Worm (Caenorhabditis elegans): ENCODE data around the gene srw-35.

Gene srw-35

DNA sequence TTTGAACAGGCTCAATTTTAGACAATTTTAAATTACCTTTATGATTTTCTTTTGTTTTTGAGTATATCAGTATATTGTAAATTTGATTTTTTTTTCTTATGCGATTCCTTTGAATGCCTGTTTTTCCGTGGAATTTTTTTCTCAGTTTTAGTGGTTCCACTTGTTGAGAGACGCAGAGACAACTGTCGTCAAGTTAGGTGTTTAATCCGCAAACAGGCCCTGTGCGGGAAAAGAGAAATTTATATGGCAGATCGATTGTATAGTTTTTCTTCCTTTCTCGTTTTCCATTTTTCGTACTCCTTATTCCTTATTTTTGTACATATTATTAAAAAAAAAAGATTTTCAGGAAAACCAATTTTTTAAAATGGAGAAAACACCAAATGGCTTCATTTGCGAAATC is 26.7 kb downstream of the srw-35 start, which contains the start of gene F36D3.1:
TSS of gene F36D3.1 (plus strand) at position 347 of the 400 bp plus-strand sequence.
- TF ChIP-seq unc-39 (tag; optimal IDR thresholded peaks at IDR 0.05): no peak
- peak; percentile 22 for TF ChIP-seq hmg-11 (tag; optimal IDR thresholded peaks at IDR 0.05)
- TF ChIP-seq lin-39 (tag; optimal IDR thresholded peaks at IDR 0.05): no peak
- no peak for TF ChIP-seq nhr-11 (tag; optimal IDR thresholded peaks at IDR 0.05)
- TF ChIP-seq fkh-10 (GFP tag; optimal IDR thresholded peaks at IDR 0.05): no peak
- peak; percentile 19 for TF ChIP-seq elt-2 (tag; optimal IDR thresholded peaks at IDR 0.05)
- TF ChIP-seq unc-62 (GFP tag; optimal IDR thresholded peaks at IDR 0.05): no peak
- no peak for TF ChIP-seq nhr-25 (tag; optimal IDR thresholded peaks at IDR 0.05)
- peak; percentile 15 for TF ChIP-seq skn-1 (tag; optimal IDR thresholded peaks at IDR 0.05)
- no peak for TF ChIP-seq ceh-16 (tag; optimal IDR thresholded peaks at IDR 0.05)
- no peak for TF ChIP-seq ceh-82 (tag; optimal IDR thresholded peaks at IDR 0.05)
- TF ChIP-seq ztf-11 (tag; optimal IDR thresholded peaks at IDR 0.05): no peak
- TF ChIP-seq fkh-2 (tag; optimal IDR thresholded peaks at IDR 0.05): no peak
- no peak for TF ChIP-seq aly-2 (tag; optimal IDR thresholded peaks at IDR 0.05)
- TF ChIP-seq zag-1 (tag; optimal IDR thresholded peaks at IDR 0.05): no peak
- TF ChIP-seq ceh-28 (tag; optimal IDR thresholded peaks at IDR 0.05): peak; percentile 36
- TF ChIP-seq nhr-23 (tag; optimal IDR thresholded peaks at IDR 0.05): no peak
- TF ChIP-seq pha-4 (tag; optimal IDR thresholded peaks at IDR 0.05): peak; percentile 58
- TF ChIP-seq daf-12 (tag; optimal IDR thresholded peaks at IDR 0.05): no peak
- TF ChIP-seq lin-15B (tag; optimal IDR thresholded peaks at IDR 0.05): peak; percentile 64
- no peak for TF ChIP-seq eor-1 (tag; optimal IDR thresholded peaks at IDR 0.05)
- TF ChIP-seq nhr-77 (tag; optimal IDR thresholded peaks at IDR 0.05): no peak
- no peak for TF ChIP-seq R02D3.7 (tag; optimal IDR thresholded peaks at IDR 0.05)
- no peak for TF ChIP-seq mdl-1 (tag; optimal IDR thresholded peaks at IDR 0.05)
- TF ChIP-seq jun-1 (tag; optimal IDR thresholded peaks at IDR 0.05): no peak
- TF ChIP-seq nhr-76 (tag; optimal IDR thresholded peaks at IDR 0.05): no peak
- no peak for TF ChIP-seq nhr-67 (tag; optimal IDR thresholded peaks at IDR 0.05)
- TF ChIP-seq mml-1 (tag; optimal IDR thresholded peaks at IDR 0.05): no peak
- no peak for TF ChIP-seq ZK546.5 (tag; optimal IDR thresholded peaks at IDR 0.05)
- no peak for TF ChIP-seq fos-1 (tag; optimal IDR thresholded peaks at IDR 0.05)
- no peak for TF ChIP-seq tbx-2 (tag; optimal IDR thresholded peaks at IDR 0.05)
- TF ChIP-seq egl-5 (tag; optimal IDR thresholded peaks at IDR 0.05): no peak
- TF ChIP-seq nfya-1 (tag; optimal IDR thresholded peaks at IDR 0.05; ENCODE audit: insufficient read depth): peak; percentile 70
- no peak for TF ChIP-seq pqm-1 (tag; optimal IDR thresholded peaks at IDR 0.05)
- TF ChIP-seq snpc-4 (tag; optimal IDR thresholded peaks at IDR 0.05): peak; percentile 70
- no peak for TF ChIP-seq elt-3 (tag; optimal IDR thresholded peaks at IDR 0.05)
- TF ChIP-seq lsy-12 (tag; optimal IDR thresholded peaks at IDR 0.05): no peak
- no peak for TF ChIP-seq nhr-12 (tag; optimal IDR thresholded peaks at IDR 0.05)
- no peak for TF ChIP-seq elt-1 (tag; optimal IDR thresholded peaks at IDR 0.05)
- TF ChIP-seq sea-2 (GFP tag; optimal IDR thresholded peaks at IDR 0.05): no peak
- TF ChIP-seq egl-27 (tag; optimal IDR thresholded peaks at IDR 0.05): no peak
- no peak for TF ChIP-seq nhr-237 (tag; optimal IDR thresholded peaks at IDR 0.05)
- no peak for TF ChIP-seq nhr-43 (tag; optimal IDR thresholded peaks at IDR 0.05; ENCODE audit: poor library complexity, severe bottlenecking)
- TF ChIP-seq ama-1 (optimal IDR thresholded peaks at IDR 0.05): no peak
- TF ChIP-seq nhr-28 (tag; optimal IDR thresholded peaks at IDR 0.05): no peak

DNA sequence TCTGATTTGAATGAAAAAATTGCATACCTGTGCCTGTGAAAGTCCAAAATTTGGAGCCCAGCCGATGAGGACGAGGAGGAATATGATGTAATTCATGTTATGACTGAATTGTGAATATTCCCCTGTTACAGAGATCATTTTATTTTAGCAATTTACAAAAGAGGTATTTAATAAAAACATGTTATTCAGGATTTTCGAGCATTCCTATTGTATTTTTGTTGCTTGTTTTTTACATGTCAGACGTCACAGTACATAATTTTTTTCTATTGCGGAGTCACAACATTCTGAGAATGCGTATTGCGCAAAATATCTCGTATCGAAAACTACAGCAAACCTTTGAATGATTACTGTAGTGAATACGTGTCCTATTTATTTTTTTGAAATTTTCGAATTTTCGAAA is 30.9 kb downstream of the srw-35 start, which contains the start of gene F36D3.14:
TSS of gene F36D3.14 (minus strand) at position 101 of the 400 bp plus-strand sequence.
- TF ChIP-seq ceh-82 (tag; optimal IDR thresholded peaks at IDR 0.05) (no peak), nhr-12 (tag; optimal IDR thresholded peaks at IDR 0.05) (no peak), jun-1 (tag; optimal IDR thresholded peaks at IDR 0.05) (no peak), elt-2 (tag; optimal IDR thresholded peaks at IDR 0.05) (no peak), mdl-1 (tag; optimal IDR thresholded peaks at IDR 0.05) (no peak), R02D3.7 (tag; optimal IDR thresholded peaks at IDR 0.05) (no peak), nhr-25 (tag; optimal IDR thresholded peaks at IDR 0.05) (no peak), ceh-28 (tag; optimal IDR thresholded peaks at IDR 0.05) (no peak), eor-1 (tag; optimal IDR thresholded peaks at IDR 0.05) (no peak), nfya-1 (tag; optimal IDR thresholded peaks at IDR 0.05; ENCODE audit: insufficient read depth) (no peak), ztf-11 (tag; optimal IDR thresholded peaks at IDR 0.05) (no peak), lin-15B (tag; optimal IDR thresholded peaks at IDR 0.05) (no peak), tbx-2 (tag; optimal IDR thresholded peaks at IDR 0.05) (no peak), egl-5 (tag; optimal IDR thresholded peaks at IDR 0.05) (no peak), skn-1 (tag; optimal IDR thresholded peaks at IDR 0.05) (no peak), ama-1 (optimal IDR thresholded peaks at IDR 0.05) (no peak)

Data from whole organism, L3 larva.